Fruit fly (Drosophila melanogaster): ENCODE measurements around the gene Cyp4s3.

Gene Cyp4s3

dm6 chrX:15063404-15064062 lies 52.8 kb downstream of the Cyp4s3 start, which contains the start of the genes hiw and ND-B18 (continued):
- TF ChIP-seq jigr1 (GFP tag; IDR thresholded peaks at IDR 0.05) (no peak), Six4 (GFP tag; optimal IDR thresholded peaks at IDR 0.05) (no peak), org-1 (GFP tag; optimal IDR thresholded peaks at IDR 0.05) (no peak), CG17802 (tag; optimal IDR thresholded peaks at IDR 0.05) (no peak), Fer1 (GFP tag; optimal IDR thresholded peaks at IDR 0.05) (peak; percentile 47), exex (tag; optimal IDR thresholded peaks at IDR 0.05) (no peak), so (GFP tag; IDR thresholded peaks at IDR 0.05) (no peak), CG10267 (tag; optimal IDR thresholded peaks at IDR 0.05) (peak; percentile 95), Trl (optimal IDR thresholded peaks at IDR 0.05) (peak; percentile 7 to 22), Trl (GFP tag; optimal IDR thresholded peaks at IDR 0.05) (peak; percentile 27), tll (GFP tag; optimal IDR thresholded peaks at IDR 0.05) (no peak), Antp (GFP tag; optimal IDR thresholded peaks at IDR 0.05) (peak; percentile 10), CG15073 (GFP tag; optimal IDR thresholded peaks at IDR 0.05) (no peak), Doc3 (GFP tag; IDR thresholded peaks at IDR 0.05; ENCODE audit: partially characterized antibody) (no peak), ro (GFP tag; IDR thresholded peaks at IDR 0.05) (no peak), CG4424 (GFP tag; optimal IDR thresholded peaks at IDR 0.05) (no peak), Poxn (GFP tag; IDR thresholded peaks at IDR 0.05) (no peak), ap (GFP tag; IDR thresholded peaks at IDR 0.05) (no peak), CG8290 (GFP tag; optimal IDR thresholded peaks at IDR 0.05) (peak; percentile 13), CG8290 (tag; optimal IDR thresholded peaks at IDR 0.05) (no peak), Ssrp (tag; optimal IDR thresholded peaks at IDR 0.05) (no peak), Dip3 (GFP tag; optimal IDR thresholded peaks at IDR 0.05) (peak; percentile 5), abd-A (tag; optimal IDR thresholded peaks at IDR 0.05) (no peak), lola (GFP tag; optimal IDR thresholded peaks at IDR 0.05) (no peak), Meics (GFP tag; optimal IDR thresholded peaks at IDR 0.05) (no peak), gro (GFP tag; optimal IDR thresholded peaks at IDR 0.05) (peak; percentile 34), sd (tag; optimal IDR thresholded peaks at IDR 0.05) (no peak), CG17328 (GFP tag; IDR thresholded peaks at IDR 0.05) (0 out of 2 replicates have a peak, but pooled peaks have one; percentile 22), CG9609 (GFP tag; optimal IDR thresholded peaks at IDR 0.05) (no peak), bsh (GFP tag; optimal IDR thresholded peaks at IDR 0.05) (no peak), pita (GFP tag; optimal IDR thresholded peaks at IDR 0.05) (no peak), CG14965 (GFP tag; optimal IDR thresholded peaks at IDR 0.05; ENCODE audit: borderline replicate concordance) (no peak), twi (tag; optimal IDR thresholded peaks at IDR 0.05) (no peak), CG12155 (GFP tag; optimal IDR thresholded peaks at IDR 0.05) (peak; percentile 11), Hr3 (GFP tag; optimal IDR thresholded peaks at IDR 0.05) (peak; percentile 2), CG3838 (GFP tag; optimal IDR thresholded peaks at IDR 0.05) (no peak), ERR (GFP tag; optimal IDR thresholded peaks at IDR 0.05) (no peak), croc (GFP tag; conservative IDR thresholded peaks at IDR 0.05) (no peak), CG17912 (GFP tag; optimal IDR thresholded peaks at IDR 0.05) (no peak), CG13775 (GFP tag; optimal IDR thresholded peaks at IDR 0.05) (no peak), Chrac-16 (GFP tag; optimal IDR thresholded peaks at IDR 0.05) (no peak), Ets97D (GFP tag; optimal IDR thresholded peaks at IDR 0.05) (peak; percentile 92), vfl (GFP tag; optimal IDR thresholded peaks at IDR 0.05) (no peak), CG1024 (GFP tag; IDR thresholded peaks at IDR 0.05) (no peak), zen (tag; optimal IDR thresholded peaks at IDR 0.05) (no peak), en (GFP tag; optimal IDR thresholded peaks at IDR 0.05) (no peak), ATbp (GFP tag; optimal IDR thresholded peaks at IDR 0.05) (no peak), HLHmδ (GFP tag; optimal IDR thresholded peaks at IDR 0.05) (no peak), da (GFP tag; optimal IDR thresholded peaks at IDR 0.05) (peak; percentile 52), ttk (GFP tag; IDR thresholded peaks at IDR 0.05) (no peak), ssp (GFP tag; IDR thresholded peaks at IDR 0.05) (no peak)

All from whole organism, embryonic.